Fruit fly (Drosophila melanogaster) whole organism, wandering third instar larva: ENCODE results near the gene CG33700.

ENCODE experiments used
- Vsx2 ChIP-seq: fragments of 200-300, 225-300 bp; sonication (Bioruptor generic); optimal IDR thresholded peaks from 2 replicates; lab custom pipeline; 2018; ENCODE audit warnings: missing biosample characterization, missing genetic modification characterization; ENCODE audit not compliant: partially characterized antibody
- dl ChIP-seq, 2 experiments: fragments of 175-275, 200-275 bp in 1 of 2; fragments of 200-275 bp in 1 of 2; sonication (Bioruptor generic); optimal IDR thresholded peaks; lab custom pipeline; 2018; ENCODE audit warnings: mild to moderate bottlenecking in 2 of 2, missing biosample characterization in 2 of 2, missing genetic modification characterization in 2 of 2, moderate library complexity in 2 of 2; ENCODE audit not compliant: partially characterized antibody in 2 of 2, insufficient read depth in 1 of 2
- dsf ChIP-seq: sonication (Bioruptor generic); optimal IDR thresholded peaks from 2 replicates; lab custom pipeline; 2016; ENCODE audit warnings: missing biosample characterization, missing genetic modification characterization, borderline replicate concordance
- foxo ChIP-seq, 2 experiments: fragments of 200-800 bp; sonication (Bioruptor generic); optimal IDR thresholded peaks; 2 replicates in 1 of 2; 3 replicates in 1 of 2; lab custom pipeline; 2016 to 2017; ENCODE audit warnings: missing biosample characterization in 2 of 2, missing genetic modification characterization in 2 of 2

- TF ChIP-seq dsf (GFP tag; lab: Kevin White, UChicago) = no peak
- TF ChIP-seq dl (GFP tag; optimal IDR thresholded peaks at IDR 0.05; lab: Kevin White, UChicago; ENCODE audit: insufficient read depth in 1 of 2, partially characterized antibody in 2 of 2) = no peak
- TF ChIP-seq foxo (GFP tag; optimal IDR thresholded peaks at IDR 0.05; lab: Kevin White, UChicago) = no peak
- no peak for TF ChIP-seq Vsx2
Observed at dm6 chr3L:9552190-9552809, 27.0 kb upstream of the CG33700 start.
